Worm (Caenorhabditis elegans) whole organism, L4 larva: ENCODE data around the gene T28D9.4.

Source experiments
- D1046.2 ChIP-seq: fragments of 200-800 bp; sonication (Bioruptor generic); IDR thresholded peaks from 2 replicates; pipeline ENCODE4 v1.3.6; 2022; ENCODE audit warnings: missing genetic modification characterization, missing compliant biosample characterization
- F37D6.2 ChIP-seq: sonication (generic microtip); optimal IDR thresholded peaks from 2 replicates; lab custom pipeline; 2016; ENCODE audit warnings: mild to moderate bottlenecking, missing genetic modification characterization, missing compliant biosample characterization
- T20F7.1 ChIP-seq: fragments of 200-800 bp; sonication (Bioruptor generic); optimal IDR thresholded peaks from 2 replicates; lab custom pipeline; 2018; ENCODE audit warnings: mild to moderate bottlenecking, missing genetic modification characterization, missing compliant biosample characterization
- Y5F2A.4 ChIP-seq: fragments of 200-800 bp; sonication (Bioruptor generic); optimal IDR thresholded peaks from 2 replicates; lab custom pipeline; 2018; ENCODE audit warnings: mild to moderate bottlenecking, missing genetic modification characterization, missing compliant biosample characterization
- Y75B8A.6 ChIP-seq: fragments of 200-800 bp; sonication (Bioruptor generic); IDR thresholded peaks from 2 replicates; pipeline ENCODE4 v1.3.6; 2022; ENCODE audit warnings: missing genetic modification reagents, missing genetic modification characterization, missing compliant biosample characterization
- ZK546.5 ChIP-seq, 2 experiments: sonication (generic microtip); optimal IDR thresholded peaks; 2 replicates each; lab custom pipeline; 2017; ENCODE audit warnings: missing biosample characterization in 2 of 2, missing genetic modification characterization in 2 of 2
- aha-1 ChIP-seq: fragments of 150-350 bp; peaks from one replicate; lab custom pipeline; 2014; ENCODE audit warnings: missing biosample characterization, missing genetic modification characterization
- ceh-32 ChIP-seq: sonication (generic microtip); optimal IDR thresholded peaks from 2 replicates; lab custom pipeline; 2016; ENCODE audit warnings: mild to moderate bottlenecking, missing genetic modification characterization, missing compliant biosample characterization; ENCODE audit not compliant: poor library complexity
- ceh-82 ChIP-seq: sonication (generic microtip); optimal IDR thresholded peaks from 2 replicates; lab custom pipeline; 2017; ENCODE audit warnings: missing biosample characterization, missing genetic modification characterization
- ctbp-1 ChIP-seq: fragments of 200-800 bp; sonication (Bioruptor generic); IDR thresholded peaks from 2 replicates; pipeline ENCODE4 v1.3.6; 2022; ENCODE audit warnings: missing genetic modification reagents, missing genetic modification characterization, missing compliant biosample characterization
- daf-12 ChIP-seq: fragments of 150-350 bp; optimal IDR thresholded peaks from 2 replicates; lab custom pipeline; 2014; ENCODE audit warnings: missing biosample characterization, missing genetic modification reagents, missing genetic modification characterization
- egl-43 ChIP-seq: fragments of 200-800 bp; sonication (Bioruptor generic); IDR thresholded peaks from 2 replicates; pipeline ENCODE4 v1.3.6; 2022; ENCODE audit warnings: missing genetic modification reagents, missing genetic modification characterization, missing compliant biosample characterization
- fos-1 ChIP-seq: fragments of 150-350 bp; optimal IDR thresholded peaks from 2 replicates; lab custom pipeline; 2014; ENCODE audit warnings: missing biosample characterization, missing genetic modification characterization
- gei-8 ChIP-seq: fragments of 200-800 bp; sonication (Bioruptor generic); optimal IDR thresholded peaks from 2 replicates; lab custom pipeline; 2018; ENCODE audit warnings: mild to moderate bottlenecking, missing genetic modification characterization, missing compliant biosample characterization
- hlh-30 ChIP-seq: sonication (generic microtip); optimal IDR thresholded peaks from 2 replicates; lab custom pipeline; 2017; ENCODE audit warnings: antibody characterized with exemption, mild to moderate bottlenecking, missing genetic modification characterization, missing compliant biosample characterization; ENCODE audit not compliant: insufficient read depth
- lin-13 ChIP-seq: fragments of 150-350 bp; optimal IDR thresholded peaks from 2 replicates; lab custom pipeline; 2014; ENCODE audit warnings: missing biosample characterization, missing genetic modification reagents, missing genetic modification characterization
- lin-15B ChIP-seq: fragments of 150-350 bp; sonication (generic microtip); optimal IDR thresholded peaks from 3 replicates; lab custom pipeline; 2014; ENCODE audit warnings: missing biosample characterization, missing genetic modification characterization
- lsy-2 ChIP-seq, 2 experiments: fragments of 150-350 bp in 1 of 2; sonication (generic microtip) in 1 of 2; optimal IDR thresholded peaks; 2 replicates each; lab custom pipeline; 2014 to 2017; ENCODE audit warnings: missing biosample characterization in 2 of 2, missing genetic modification characterization in 2 of 2
- mdl-1 ChIP-seq, 2 experiments: fragments of 150-350 bp in 1 of 2; sonication (generic microtip) in 1 of 2; optimal IDR thresholded peaks; 2 replicates each; lab custom pipeline; 2014 to 2017; ENCODE audit warnings: missing biosample characterization in 2 of 2, missing genetic modification characterization in 2 of 2
- nhr-11 ChIP-seq: fragments of 150-350 bp; optimal IDR thresholded peaks from 2 replicates; lab custom pipeline; 2014; ENCODE audit warnings: missing biosample characterization, missing genetic modification characterization
- nhr-25 ChIP-seq: sonication (generic microtip); optimal IDR thresholded peaks from 2 replicates; lab custom pipeline; 2017; ENCODE audit warnings: missing genetic modification characterization, mild to moderate bottlenecking, missing compliant biosample characterization, antibody characterized with exemption, moderate library complexity, borderline replicate concordance; ENCODE audit not compliant: insufficient read depth
- nhr-28 ChIP-seq: fragments of 150-350 bp; optimal IDR thresholded peaks from 2 replicates; lab custom pipeline; 2014; ENCODE audit warnings: missing biosample characterization, missing genetic modification characterization
- pqm-1 ChIP-seq: sonication (generic microtip); optimal IDR thresholded peaks from 2 replicates; lab custom pipeline; 2017; ENCODE audit warnings: missing biosample characterization, missing genetic modification characterization
- rbr-2 ChIP-seq: sonication (generic microtip); optimal IDR thresholded peaks from 2 replicates; lab custom pipeline; 2016; ENCODE audit warnings: missing genotype, missing genetic modification characterization, missing compliant biosample characterization
- spr-1 ChIP-seq: sonication (generic microtip); optimal IDR thresholded peaks from 2 replicates; lab custom pipeline; 2016; ENCODE audit warnings: mild to moderate bottlenecking, missing genetic modification characterization, missing compliant biosample characterization
- tag-97 ChIP-seq: fragments of 200-800 bp; sonication (Bioruptor generic); IDR thresholded peaks from 2 replicates; pipeline ENCODE4 v1.3.6; 2022; ENCODE audit warnings: missing genetic modification characterization, missing compliant biosample characterization
- unc-39 ChIP-seq: sonication (generic microtip); optimal IDR thresholded peaks from 2 replicates; lab custom pipeline; 2017; ENCODE audit warnings: missing biosample characterization, missing genetic modification characterization
- unc-62 ChIP-seq, 3 experiments: fragments of 150-350 bp in 1 of 3; sonication (generic microtip); optimal IDR thresholded peaks in 2 of 3; peaks in 1 of 3; 1 replicate in 1 of 3; 2 replicates in 2 of 3; lab custom pipeline; 2014 to 2017; ENCODE audit warnings: missing biosample characterization in 3 of 3, missing genetic modification characterization in 3 of 3, missing genetic modification reagents in 3 of 3, missing genotype in 1 of 3
- vab-7 ChIP-seq: fragments of 200-800 bp; sonication (Bioruptor generic); IDR thresholded peaks from 2 replicates; pipeline ENCODE4 v1.3.6; 2022; ENCODE audit warnings: missing genetic modification reagents, missing genetic modification characterization, missing compliant biosample characterization
- zag-1 ChIP-seq: fragments of 150-350 bp; optimal IDR thresholded peaks from 2 replicates; lab custom pipeline; 2014; ENCODE audit warnings: missing biosample characterization, missing genetic modification characterization
- zfp-3 ChIP-seq: fragments of 200-800 bp; sonication (Bioruptor generic); conservative IDR thresholded peaks from 2 replicates; pipeline ENCODE4 v1.3.6; 2022; ENCODE audit warnings: missing genetic modification reagents, missing genetic modification characterization, missing compliant biosample characterization
- zip-11 ChIP-seq: fragments of 200-800 bp; sonication (Bioruptor generic); IDR thresholded peaks from 2 replicates; pipeline ENCODE4 v1.3.6; 2022; ENCODE audit warnings: missing genetic modification characterization, missing compliant biosample characterization

T28D9.4 gene

ce11 chrII:6476655-6477054, at the start of gene T28D9.4:
T28D9.4 (plus strand) TSS chrII:6476955.
- TF ChIP-seq F37D6.2 (tag; lab: Kevin White, UChicago) (no peak), ceh-82 (tag; lab: Kevin White, UChicago) (no peak), rbr-2 (tag; lab: Kevin White, UChicago) (no peak)

ce11 chrII:6436845-6437244, 39.9 kb upstream of the T28D9.4 start:
- peak; percentile 81 for TF ChIP-seq aha-1 (tag; lab: Kevin White, UChicago)
- TF ChIP-seq egl-43 (GFP tag; lab: Robert Waterston, UW): no peak

- TF ChIP-seq D1046.2 (GFP tag; lab: Robert Waterston, UW): no peak
Observed at ce11 chrII:6441128-6441527, 35.6 kb upstream of the T28D9.4 start, which contains the start of gene cutl-16. cutl-16 (plus strand) TSS chrII:6441428.

ce11 chrII:6443710-6444109, 33.0 kb upstream of the T28D9.4 start, which contains the start of gene K06A1.2:
K06A1.2 (plus strand) TSS chrII:6444010.
- TF ChIP-seq tag-97 (GFP tag; lab: Robert Waterston, UW) (no peak), ctbp-1 (GFP tag; lab: Robert Waterston, UW) (no peak), hlh-30 (tag; lab: Kevin White, UChicago) (no peak), T20F7.1 (GFP tag; lab: Kevin White, UChicago) (no peak), vab-7 (GFP tag; lab: Robert Waterston, UW) (no peak), lin-13 (GFP tag; lab: Kevin White, UChicago) (no peak), nhr-11 (no peak), spr-1 (tag; lab: Kevin White, UChicago) (no peak), zip-11 (GFP tag; lab: Robert Waterston, UW) (no peak), zag-1 (tag; lab: Kevin White, UChicago) (no peak), lin-15B (tag; lab: Kevin White, UChicago) (no peak), pqm-1 (tag; lab: Kevin White, UChicago) (no peak), Y5F2A.4 (GFP tag; lab: Kevin White, UChicago) (no peak), unc-39 (tag; lab: Kevin White, UChicago) (no peak)

ce11 chrII:6448189-6448588, 28.6 kb upstream of the T28D9.4 start:
- TF ChIP-seq nhr-28 (tag; lab: Kevin White, UChicago) (peak; percentile 39), unc-62 (GFP tag; optimal IDR thresholded peaks at IDR 0.05 in 1 of 2; lab: Kevin White, UChicago) (peak in 1 of 2 experiments; percentile 99), unc-62 (tag; optimal IDR thresholded peaks at IDR 0.05; lab: Kevin White, UChicago) (no peak), gei-8 (GFP tag; lab: Kevin White, UChicago) (no peak), hlh-30 (tag; lab: Kevin White, UChicago) (peak; percentile 57), mdl-1 (tag; optimal IDR thresholded peaks at IDR 0.05; lab: Kevin White, UChicago) (peak in 1 of 2 experiments; percentile 10), zfp-3 (0 out of 2 replicates have a peak, but pooled peaks have one; percentile 54), ZK546.5 (tag; optimal IDR thresholded peaks at IDR 0.05; lab: Kevin White, UChicago) (no peak), Y75B8A.6 (no peak), nhr-25 (tag; lab: Kevin White, UChicago) (peak; percentile 41), fos-1 (no peak), daf-12 (tag; lab: Kevin White, UChicago) (no peak), lsy-2 (tag; optimal IDR thresholded peaks at IDR 0.05; lab: Kevin White, UChicago) (no peak), ceh-32 (no peak)
